Worm (Caenorhabditis elegans) whole organism, mixed stage, embryonic: ENCODE data around the gene B0281.1.
"Not testable (repeated sequence)": the region's sequence is repeated elsewhere in the genome, so short reads cannot be mapped to it uniquely, and the experiment has no call there.

ENCODE experiments used
- M03D4.4 ChIP-seq: sonication (generic microtip); optimal IDR thresholded peaks from 2 replicates; lab custom pipeline; 2017; ENCODE audit warnings: mild to moderate bottlenecking, missing genetic modification characterization, missing compliant biosample characterization
- bed-3 ChIP-seq: fragments of 200-800 bp; sonication (Bioruptor generic); optimal IDR thresholded peaks from 3 replicates; lab custom pipeline; 2018; ENCODE audit warnings: mild to moderate bottlenecking, missing genetic modification characterization, moderate library complexity, missing compliant biosample characterization
- blmp-1 ChIP-seq: fragments of 150-350 bp; optimal IDR thresholded peaks from 2 replicates; lab custom pipeline; 2014; ENCODE audit warnings: missing biosample characterization, missing genetic modification characterization
- ceh-39 ChIP-seq: fragments of 150-350 bp; optimal IDR thresholded peaks from 2 replicates; lab custom pipeline; 2014; ENCODE audit warnings: missing biosample characterization, missing genetic modification characterization
- ceh-43 ChIP-seq: fragments of 200-800 bp; sonication (Bioruptor generic); optimal IDR thresholded peaks from 2 replicates; lab custom pipeline; 2018; ENCODE audit warnings: mild to moderate bottlenecking, missing genetic modification characterization, moderate library complexity, missing compliant biosample characterization
- ceh-83 ChIP-seq: fragments of 200-800 bp; sonication (Bioruptor generic); optimal IDR thresholded peaks from 2 replicates; lab custom pipeline; 2018; ENCODE audit warnings: mild to moderate bottlenecking, missing genetic modification characterization, missing compliant biosample characterization
- ces-1 ChIP-seq: fragments of 150-350 bp; optimal IDR thresholded peaks from 2 replicates; lab custom pipeline; 2014; ENCODE audit warnings: missing biosample characterization, missing genetic modification reagents, missing genetic modification characterization
- cnd-1 ChIP-seq: fragments of 200-800 bp; sonication (Bioruptor generic); optimal IDR thresholded peaks from 2 replicates; lab custom pipeline; 2018; ENCODE audit warnings: mild to moderate bottlenecking, missing genetic modification characterization, missing compliant biosample characterization
- drap-1 ChIP-seq: fragments of 200-800 bp; sonication (Bioruptor generic); optimal IDR thresholded peaks from 3 replicates; lab custom pipeline; 2018; ENCODE audit warnings: mild to moderate bottlenecking, missing genetic modification characterization, missing compliant biosample characterization
- elt-1 ChIP-seq: sonication (generic microtip); optimal IDR thresholded peaks from 2 replicates; lab custom pipeline; 2017; ENCODE audit warnings: missing genetic modification characterization, mild to moderate bottlenecking, missing compliant biosample characterization, antibody characterized with exemption, moderate library complexity, borderline replicate concordance; ENCODE audit not compliant: insufficient read depth
- flh-1 ChIP-seq: fragments of 200-800 bp; sonication (Bioruptor generic); optimal IDR thresholded peaks from 2 replicates; lab custom pipeline; 2018; ENCODE audit warnings: mild to moderate bottlenecking, missing genetic modification characterization, moderate library complexity, missing compliant biosample characterization
- ham-2 ChIP-seq: fragments of 200-800 bp; sonication (Bioruptor generic); optimal IDR thresholded peaks from 2 replicates; lab custom pipeline; 2018; ENCODE audit warnings: mild to moderate bottlenecking, missing genetic modification characterization, missing compliant biosample characterization
- hlh-1 ChIP-seq: fragments of 150-350 bp; optimal IDR thresholded peaks from 2 replicates; lab custom pipeline; 2014; ENCODE audit warnings: missing biosample characterization, missing genetic modification reagents, missing genetic modification characterization
- lin-13 ChIP-seq: fragments of 150-350 bp; optimal IDR thresholded peaks from 2 replicates; lab custom pipeline; 2014; ENCODE audit warnings: missing biosample characterization, missing genetic modification characterization
- lin-32 ChIP-seq: fragments of 200-800 bp; sonication (Bioruptor generic); optimal IDR thresholded peaks from 2 replicates; lab custom pipeline; 2018; ENCODE audit warnings: mild to moderate bottlenecking, missing genetic modification characterization, missing compliant biosample characterization
- lsy-2 ChIP-seq: fragments of 150-350 bp; optimal IDR thresholded peaks from 2 replicates; lab custom pipeline; 2014; ENCODE audit warnings: missing biosample characterization, missing genetic modification characterization
- mab-5 ChIP-seq: fragments of 150-350 bp; optimal IDR thresholded peaks from 2 replicates; lab custom pipeline; 2014; ENCODE audit warnings: missing biosample characterization, missing genetic modification characterization
- mep-1 ChIP-seq: fragments of 150-350 bp; optimal IDR thresholded peaks from 2 replicates; lab custom pipeline; 2017; ENCODE audit warnings: missing biosample characterization, missing genetic modification reagents, missing genetic modification characterization, inconsistent platforms
- mls-2 ChIP-seq: sonication (generic microtip); optimal IDR thresholded peaks from 2 replicates; lab custom pipeline; 2016; ENCODE audit warnings: mild to moderate bottlenecking, missing genetic modification characterization, moderate library complexity, missing compliant biosample characterization
- nhr-12 ChIP-seq: fragments of 150-350 bp; optimal IDR thresholded peaks from 2 replicates; lab custom pipeline; 2014; ENCODE audit warnings: missing biosample characterization, missing genetic modification characterization
- nhr-2 ChIP-seq: fragments of 150-350 bp; optimal IDR thresholded peaks from 2 replicates; lab custom pipeline; 2014; ENCODE audit warnings: missing biosample characterization, missing genetic modification characterization
- nhr-237 ChIP-seq: fragments of 150-350 bp; optimal IDR thresholded peaks from 2 replicates; lab custom pipeline; 2014; ENCODE audit warnings: missing biosample characterization, missing genetic modification characterization
- nhr-76 ChIP-seq: sonication (generic microtip); optimal IDR thresholded peaks from 2 replicates; lab custom pipeline; 2017; ENCODE audit warnings: missing biosample characterization, missing genetic modification characterization
- pha-4 ChIP-seq: fragments of 150-350 bp; optimal IDR thresholded peaks from 2 replicates; lab custom pipeline; 2018; ENCODE audit warnings: missing biosample characterization, missing genetic modification reagents, missing genetic modification characterization
- sem-2 ChIP-seq: fragments of 200-800 bp; sonication (Bioruptor generic); optimal IDR thresholded peaks from 2 replicates; lab custom pipeline; 2018; ENCODE audit warnings: mild to moderate bottlenecking, missing genetic modification characterization, missing compliant biosample characterization
- snpc-4 ChIP-seq: fragments of 150-350 bp; optimal IDR thresholded peaks from 2 replicates; lab custom pipeline; 2014; ENCODE audit warnings: missing biosample characterization, missing genetic modification characterization
- sptf-1 ChIP-seq: sonication (generic microtip); optimal IDR thresholded peaks from 2 replicates; lab custom pipeline; 2017; ENCODE audit warnings: mild to moderate bottlenecking, missing genetic modification characterization, moderate library complexity, missing compliant biosample characterization
- tbx-8 ChIP-seq: fragments of 200-800 bp; sonication (Bioruptor generic); optimal IDR thresholded peaks from 2 replicates; lab custom pipeline; 2018; ENCODE audit warnings: mild to moderate bottlenecking, missing genetic modification characterization, moderate library complexity, missing compliant biosample characterization
- unc-120 ChIP-seq: sonication (generic microtip); optimal IDR thresholded peaks from 2 replicates; lab custom pipeline; 2017; ENCODE audit warnings: missing genetic modification characterization, missing compliant biosample characterization; ENCODE audit not compliant: poor library complexity, severe bottlenecking
- unc-39 ChIP-seq: fragments of 150-350 bp; optimal IDR thresholded peaks from 2 replicates; lab custom pipeline; 2014; ENCODE audit warnings: missing biosample characterization, missing genetic modification characterization
- unc-62 ChIP-seq: fragments of 150-350 bp; optimal IDR thresholded peaks from 2 replicates; lab custom pipeline; 2014; ENCODE audit warnings: missing biosample characterization, missing genetic modification reagents, missing genetic modification characterization
- zip-8 ChIP-seq: fragments of 150-350 bp; optimal IDR thresholded peaks from 2 replicates; lab custom pipeline; 2014; ENCODE audit warnings: missing biosample characterization, missing genetic modification characterization
- ztf-11 ChIP-seq: fragments of 150-350 bp; optimal IDR thresholded peaks from 2 replicates; lab custom pipeline; 2014; ENCODE audit warnings: missing biosample characterization, missing genetic modification characterization

Gene B0281.1

ce11 chrII:2279839-2280238 lies 33.0 kb upstream of the B0281.1 start, which contains the start of gene K09F6.11:
TSS of gene K09F6.11 (plus strand) at chrII:2280139.
- no peak for TF ChIP-seq flh-1 (GFP tag; lab: Kevin White, UChicago)
- TF ChIP-seq lin-13 (tag; lab: Kevin White, UChicago), result no peak

- TF ChIP-seq mab-5; cnd-1; ceh-83 (GFP tag; lab: Kevin White, UChicago): not testable (repeated sequence)
These were observed 30.3 kb upstream of the B0281.1 start, which contains the start of gene K09F6.9 for ce11 chrII:2282599-2282998. TSS of gene K09F6.9 (minus strand) at chrII:2282699.

ce11 chrII:2284703-2285102 lies 28.2 kb upstream of the B0281.1 start:
- TF ChIP-seq ztf-11 (tag; lab: Kevin White, UChicago) (no peak), drap-1 (GFP tag; lab: Kevin White, UChicago) (no peak), mep-1 (tag; lab: Kevin White, UChicago) (no peak), lin-32 (GFP tag; lab: Kevin White, UChicago) (no peak), pha-4 (tag; lab: Kevin White, UChicago) (no peak), sem-2 (GFP tag; lab: Kevin White, UChicago) (no peak), bed-3 (no peak), nhr-76 (tag; lab: Kevin White, UChicago) (no peak), nhr-2 (tag; lab: Kevin White, UChicago) (no peak), flh-1 (GFP tag; lab: Kevin White, UChicago) (no peak)

ce11 chrII:2288798-2289197 lies 24.1 kb upstream of the B0281.1 start, which contains the start of the genes K09F6.10 and K09F6.13:
TSS of gene K09F6.10 (minus strand) at chrII:2288883.
TSS of gene K09F6.13 (plus strand) at chrII:2289114.
- TF ChIP-seq cnd-1 (no peak), ces-1 (GFP tag; lab: Kevin White, UChicago) (no peak), sem-2 (GFP tag; lab: Kevin White, UChicago) (no peak), snpc-4 (no peak), ceh-83 (GFP tag; lab: Kevin White, UChicago) (no peak), mep-1 (tag; lab: Kevin White, UChicago) (no peak), unc-120 (tag; lab: Kevin White, UChicago) (no peak), sptf-1 (tag; lab: Kevin White, UChicago) (no peak), flh-1 (GFP tag; lab: Kevin White, UChicago) (no peak), nhr-237 (tag; lab: Kevin White, UChicago) (no peak), M03D4.4 (tag; lab: Kevin White, UChicago) (no peak), tbx-8 (no peak), unc-39 (tag; lab: Kevin White, UChicago) (no peak), nhr-12 (tag; lab: Kevin White, UChicago) (no peak), ceh-43 (GFP tag; lab: Kevin White, UChicago) (no peak), ceh-39 (no peak), blmp-1 (tag; lab: Kevin White, UChicago) (no peak), drap-1 (GFP tag; lab: Kevin White, UChicago) (no peak)

- no peak for TF ChIP-seq nhr-237 (tag; lab: Kevin White, UChicago)
- peak; percentile 19 for TF ChIP-seq lin-32 (GFP tag; lab: Kevin White, UChicago)
- TF ChIP-seq mep-1 (tag; lab: Kevin White, UChicago), result no peak
- no peak for TF ChIP-seq elt-1 (tag; lab: Kevin White, UChicago)
- no peak for TF ChIP-seq zip-8 (tag; lab: Kevin White, UChicago)
- no peak for TF ChIP-seq tbx-8
These were observed 23.4 kb upstream of the B0281.1 start for ce11 chrII:2289441-2289840.

- TF ChIP-seq ces-1 (GFP tag; lab: Kevin White, UChicago) (no peak), bed-3 (no peak), ham-2 (GFP tag; lab: Kevin White, UChicago) (no peak), ztf-11 (tag; lab: Kevin White, UChicago) (no peak), tbx-8 (no peak), lsy-2 (tag; lab: Kevin White, UChicago) (no peak), mab-5 (no peak), hlh-1 (tag; lab: Kevin White, UChicago) (no peak), flh-1 (GFP tag; lab: Kevin White, UChicago) (no peak), unc-62 (GFP tag; lab: Kevin White, UChicago) (no peak), nhr-12 (tag; lab: Kevin White, UChicago) (no peak), sem-2 (GFP tag; lab: Kevin White, UChicago) (no peak), drap-1 (GFP tag; lab: Kevin White, UChicago) (no peak), M03D4.4 (tag; lab: Kevin White, UChicago) (no peak), lin-13 (tag; lab: Kevin White, UChicago) (no peak), unc-39 (tag; lab: Kevin White, UChicago) (no peak), mls-2 (tag; lab: Kevin White, UChicago) (no peak), elt-1 (tag; lab: Kevin White, UChicago) (no peak)
These were observed 20.8 kb upstream of the B0281.1 start, which contains the start of gene K09F6.7 for ce11 chrII:2292027-2292426. TSS of gene K09F6.7 (minus strand) at chrII:2292127.
